Fruit fly (Drosophila melanogaster) whole organism, adult: ENCODE results near the gene CG18662.

Experiments
- CG11617 ChIP-seq: fragments of 200-800 bp; sonication (Bioruptor generic); optimal IDR thresholded peaks from 2 replicates; lab custom pipeline; 2017; ENCODE audit warnings: mild to moderate bottlenecking, missing biosample characterization, missing genetic modification reagents, missing genetic modification characterization
- CG12768 ChIP-seq: fragments of 200-800 bp; sonication (Bioruptor generic); optimal IDR thresholded peaks from 2 replicates; lab custom pipeline; 2017; ENCODE audit warnings: missing biosample characterization, missing genetic modification characterization, mild to moderate bottlenecking, moderate library complexity, missing genetic modification reagents
- CG14711 ChIP-seq: fragments of 200-800 bp; sonication (Bioruptor generic); optimal IDR thresholded peaks from 2 replicates; lab custom pipeline; 2018; ENCODE audit warnings: missing biosample characterization, mild to moderate bottlenecking, missing genetic modification characterization, moderate library complexity
- CG1620 ChIP-seq: fragments of 200-800 bp; sonication (Bioruptor generic); optimal IDR thresholded peaks from 2 replicates; lab custom pipeline; 2016; ENCODE audit warnings: missing biosample characterization, missing genetic modification characterization
- CG33017 ChIP-seq: fragments of 200-800 bp; sonication (Bioruptor generic); optimal IDR thresholded peaks from 2 replicates; lab custom pipeline; 2018; ENCODE audit warnings: missing biosample characterization, mild to moderate bottlenecking, missing genetic modification characterization, moderate library complexity
- CG5204 ChIP-seq: fragments of 200-800 bp; sonication (Bioruptor generic); optimal IDR thresholded peaks from 2 replicates; lab custom pipeline; 2016; ENCODE audit warnings: missing biosample characterization, missing genetic modification characterization
- CG7045 ChIP-seq: fragments of 200-800 bp; sonication (Bioruptor generic); optimal IDR thresholded peaks from 2 replicates; lab custom pipeline; 2017; ENCODE audit warnings: missing biosample characterization, mild to moderate bottlenecking, missing genetic modification characterization
- CG7101 ChIP-seq: fragments of 200-800 bp; sonication (Bioruptor generic); optimal IDR thresholded peaks from 2 replicates; lab custom pipeline; 2018; ENCODE audit warnings: missing biosample characterization, mild to moderate bottlenecking, missing genetic modification characterization, moderate library complexity
- Clk ChIP-seq: fragments of 200-800 bp; sonication (Bioruptor generic); optimal IDR thresholded peaks from 2 replicates; lab custom pipeline; 2017; ENCODE audit warnings: missing biosample characterization, missing genetic modification characterization
- Crg-1 ChIP-seq: fragments of 200-800 bp; sonication (Bioruptor generic); optimal IDR thresholded peaks from 2 replicates; lab custom pipeline; 2016; ENCODE audit warnings: missing biosample characterization, missing genetic modification characterization
- Hr96 ChIP-seq: fragments of 200-800 bp; sonication (Bioruptor generic); optimal IDR thresholded peaks from 2 replicates; lab custom pipeline; 2016; ENCODE audit warnings: missing biosample characterization, missing genetic modification characterization
- Mnt ChIP-seq: fragments of 200-800 bp; sonication (Bioruptor generic); optimal IDR thresholded peaks from 2 replicates; lab custom pipeline; 2016; ENCODE audit warnings: missing biosample characterization, mild to moderate bottlenecking, missing genetic modification characterization
- bab1 ChIP-seq: fragments of 200-800 bp; sonication (Bioruptor generic); optimal IDR thresholded peaks from 3 replicates; lab custom pipeline; 2019; ENCODE audit warnings: missing biosample characterization, mild to moderate bottlenecking, missing genetic modification characterization, moderate library complexity
- cic ChIP-seq: fragments of 200-800 bp; sonication (Bioruptor generic); optimal IDR thresholded peaks from 2 replicates; lab custom pipeline; 2017; ENCODE audit warnings: missing biosample characterization, mild to moderate bottlenecking, missing genetic modification characterization, moderate library complexity
- cnc ChIP-seq, 2 experiments: fragments of >200 bp; optimal IDR thresholded peaks; 2 replicates each; lab custom pipeline; 2017
- kay ChIP-seq: fragments of 200-800 bp; sonication (Bioruptor generic); peaks from one replicate; lab custom pipeline; 2016; ENCODE audit warnings: missing biosample characterization, missing genetic modification characterization, borderline replicate concordance
- ovo ChIP-seq: fragments of 200-800 bp; sonication (Bioruptor generic); optimal IDR thresholded peaks from 2 replicates; lab custom pipeline; 2016; ENCODE audit warnings: missing biosample characterization, missing genetic modification characterization
- pad ChIP-seq: fragments of 200-800 bp; sonication (Bioruptor generic); optimal IDR thresholded peaks from 3 replicates; lab custom pipeline; 2017; ENCODE audit warnings: missing biosample characterization, missing genetic modification characterization, mild to moderate bottlenecking, moderate library complexity, missing genetic modification reagents
- tj ChIP-seq: fragments of 200-800 bp; sonication (Bioruptor generic); optimal IDR thresholded peaks from 3 replicates; lab custom pipeline; 2017; ENCODE audit warnings: missing biosample characterization, mild to moderate bottlenecking, missing genetic modification characterization, moderate library complexity
- toe ChIP-seq: fragments of 200-800 bp; sonication (Bioruptor generic); optimal IDR thresholded peaks from 2 replicates; lab custom pipeline; 2016; ENCODE audit warnings: missing biosample characterization, missing genetic modification characterization

The CG18662 gene

DNA sequence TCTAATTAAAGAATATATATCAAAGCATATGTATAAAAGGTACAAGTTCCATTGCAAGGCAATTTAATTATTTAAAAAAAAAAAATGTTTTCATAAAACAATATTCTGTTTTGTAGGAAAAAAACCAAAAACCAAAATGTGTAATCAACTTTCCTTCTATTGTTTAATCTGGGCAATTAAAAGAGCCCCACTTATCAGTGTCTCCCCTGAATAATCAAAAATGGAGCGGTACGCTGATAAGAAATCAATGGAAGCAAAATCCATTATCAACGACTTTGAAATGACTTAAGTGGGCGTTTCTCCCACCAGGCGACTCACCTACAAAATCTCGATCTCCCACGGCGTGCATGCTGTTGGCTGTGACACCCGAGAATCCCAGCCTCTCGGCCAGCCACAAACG lies 39.8 kb upstream of the CG18662 start:
- no peak for TF ChIP-seq CG14711 (tag; lab: Kevin White, UChicago)
- TF ChIP-seq CG7101 = no peak
- TF ChIP-seq Hr96 = no peak
- TF ChIP-seq bab1 (GFP tag; lab: Kevin White, UChicago) = no peak
- no peak for TF ChIP-seq tj (GFP tag; lab: Kevin White, UChicago)
- TF ChIP-seq CG1620 (GFP tag; lab: Kevin White, UChicago) = no peak
- TF ChIP-seq pad (GFP tag; lab: Kevin White, UChicago) = no peak
- no peak for TF ChIP-seq cnc (optimal IDR thresholded peaks at IDR 0.05; lab: Kevin White, UChicago)
- TF ChIP-seq cic = no peak
- TF ChIP-seq Crg-1 = no peak
- no peak for TF ChIP-seq CG12768 (GFP tag; lab: Kevin White, UChicago)
- TF ChIP-seq CG7045 = no peak
- TF ChIP-seq CG33017 (tag; lab: Kevin White, UChicago) = no peak
- TF ChIP-seq CG5204 (GFP tag; lab: Kevin White, UChicago) = no peak
- TF ChIP-seq ovo = no peak
- TF ChIP-seq Clk (GFP tag; lab: Kevin White, UChicago) = no peak
- no peak for TF ChIP-seq CG11617 (GFP tag; lab: Kevin White, UChicago)
- TF ChIP-seq kay (GFP tag; lab: Kevin White, UChicago) = no peak
- no peak for TF ChIP-seq toe (GFP tag; lab: Kevin White, UChicago)
- TF ChIP-seq Mnt (GFP tag; lab: Kevin White, UChicago) = no peak

DNA sequence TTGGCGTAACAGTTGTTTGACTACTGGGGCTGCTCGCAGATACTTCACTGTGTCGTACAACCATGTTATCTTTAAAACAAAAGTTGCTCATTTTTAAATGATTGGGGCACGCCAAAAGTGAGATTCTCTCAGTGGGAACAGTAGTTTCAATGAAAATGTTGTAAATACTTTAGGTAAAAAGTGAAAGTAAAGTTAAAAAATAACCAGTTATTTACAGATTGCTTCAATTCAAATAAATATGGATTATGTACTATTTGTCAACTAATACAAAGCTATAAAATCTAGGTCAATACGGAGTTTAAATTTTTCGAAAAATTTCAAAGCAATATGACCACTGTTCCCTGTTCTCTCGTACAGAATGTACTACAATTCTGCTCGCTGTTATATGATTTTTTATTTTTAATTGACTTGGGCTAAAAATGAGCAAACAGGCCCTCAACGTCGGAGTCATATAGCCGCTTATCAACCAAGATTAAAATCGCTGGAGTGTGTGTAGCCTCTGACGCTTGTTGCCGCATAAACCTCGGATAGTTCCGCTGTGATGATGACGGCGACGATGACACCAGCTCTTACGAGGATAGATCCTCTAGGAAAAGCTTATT lies 38.6 kb upstream of the CG18662 start, which contains the start of gene Argl:
TSS of gene Argl (minus strand) at position 370 of the 602 bp plus-strand sequence.
- TF ChIP-seq pad (GFP tag; lab: Kevin White, UChicago) = no peak
- TF ChIP-seq CG1620 (GFP tag; lab: Kevin White, UChicago) = no peak
- peak; percentile 3 for TF ChIP-seq CG7101
- peak; percentile 31 for TF ChIP-seq CG7045
- TF ChIP-seq Clk (GFP tag; lab: Kevin White, UChicago) = no peak
- peak; percentile 27 for TF ChIP-seq CG11617 (GFP tag; lab: Kevin White, UChicago)
- TF ChIP-seq Mnt (GFP tag; lab: Kevin White, UChicago) = peak; percentile 29
- TF ChIP-seq cic = peak; percentile 93
- TF ChIP-seq CG14711 (tag; lab: Kevin White, UChicago) = peak; percentile 31
- peak; percentile 96 for TF ChIP-seq kay (GFP tag; lab: Kevin White, UChicago)
- TF ChIP-seq CG33017 (tag; lab: Kevin White, UChicago) = peak; percentile 66
- TF ChIP-seq CG5204 (GFP tag; lab: Kevin White, UChicago) = peak; percentile 31
- no peak for TF ChIP-seq cnc (optimal IDR thresholded peaks at IDR 0.05; lab: Kevin White, UChicago)
- TF ChIP-seq ovo = no peak
- peak; percentile 46 for TF ChIP-seq CG12768 (GFP tag; lab: Kevin White, UChicago)
- TF ChIP-seq bab1 (GFP tag; lab: Kevin White, UChicago) = no peak
- peak; percentile 8 for TF ChIP-seq toe (GFP tag; lab: Kevin White, UChicago)
- peak; percentile 35 for TF ChIP-seq Hr96
- TF ChIP-seq Crg-1 = no peak
- TF ChIP-seq tj (GFP tag; lab: Kevin White, UChicago) = peak; percentile 14

DNA sequence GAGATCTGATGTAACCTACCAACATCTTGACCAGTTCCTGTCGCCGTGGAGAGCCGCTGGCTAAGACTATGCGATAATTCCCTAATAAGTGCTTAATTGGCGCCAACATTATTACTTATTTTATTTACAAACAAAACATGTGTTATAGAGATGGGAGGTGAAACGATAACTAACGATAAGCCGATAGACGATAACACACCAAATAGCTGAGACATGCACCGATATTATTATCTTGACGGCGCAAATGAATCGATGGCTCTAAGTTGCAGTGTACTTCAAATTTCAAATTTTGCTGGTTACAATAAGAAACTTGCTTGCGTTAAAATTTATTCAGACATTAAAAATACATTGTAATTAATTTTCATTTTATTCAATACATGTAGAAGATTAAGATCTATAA lies 37.3 kb upstream of the CG18662 start, which contains the start of gene CG9515:
TSS of gene CG9515 (minus strand) at position 148 of the 400 bp plus-strand sequence.
- TF ChIP-seq CG1620 (GFP tag; lab: Kevin White, UChicago) (no peak), CG5204 (GFP tag; lab: Kevin White, UChicago) (no peak), ovo (no peak), CG12768 (GFP tag; lab: Kevin White, UChicago) (no peak), Mnt (GFP tag; lab: Kevin White, UChicago) (peak; percentile 80), tj (GFP tag; lab: Kevin White, UChicago) (no peak), bab1 (GFP tag; lab: Kevin White, UChicago) (peak; percentile 73), pad (GFP tag; lab: Kevin White, UChicago) (no peak), CG33017 (tag; lab: Kevin White, UChicago) (peak; percentile 9), CG7045 (no peak), toe (GFP tag; lab: Kevin White, UChicago) (peak; percentile 11), Clk (GFP tag; lab: Kevin White, UChicago) (no peak), Hr96 (no peak), cic (peak; percentile 69), CG7101 (no peak), CG11617 (GFP tag; lab: Kevin White, UChicago) (no peak), cnc (optimal IDR thresholded peaks at IDR 0.05; lab: Kevin White, UChicago) (no peak), CG14711 (tag; lab: Kevin White, UChicago) (no peak), kay (GFP tag; lab: Kevin White, UChicago) (peak; percentile 64), Crg-1 (no peak)

DNA sequence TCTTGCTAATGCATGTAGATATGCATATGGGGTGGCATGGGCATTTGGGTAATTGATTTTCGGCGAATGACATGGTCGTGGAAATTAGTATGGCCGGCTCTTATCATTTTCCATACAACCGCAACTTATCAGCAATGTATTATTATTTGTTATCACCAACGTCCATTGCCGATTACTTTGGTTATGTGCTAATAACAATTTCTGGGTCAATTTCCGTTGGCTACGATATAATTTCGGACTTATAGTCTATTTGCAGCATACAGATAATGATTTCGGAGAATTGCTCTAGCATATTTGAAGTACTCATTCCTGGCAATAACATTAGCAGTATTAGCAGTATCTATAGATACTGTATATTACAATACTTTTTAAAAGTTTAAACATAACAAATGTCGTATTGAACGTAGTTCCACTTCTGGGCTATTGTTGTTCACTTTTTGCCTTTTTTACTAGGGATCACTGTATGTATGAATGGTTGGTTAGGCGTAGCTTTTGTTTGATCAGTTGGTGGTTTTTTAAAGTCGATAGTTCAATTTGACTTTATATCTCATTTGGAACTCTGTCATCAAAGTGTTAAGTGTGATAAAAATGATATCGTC lies 33.6 kb upstream of the CG18662 start, which contains the start of gene CG46397:
TSS of gene CG46397 (plus strand) at position 549 of the 599 bp plus-strand sequence.
- TF ChIP-seq toe (GFP tag; lab: Kevin White, UChicago) = no peak

DNA sequence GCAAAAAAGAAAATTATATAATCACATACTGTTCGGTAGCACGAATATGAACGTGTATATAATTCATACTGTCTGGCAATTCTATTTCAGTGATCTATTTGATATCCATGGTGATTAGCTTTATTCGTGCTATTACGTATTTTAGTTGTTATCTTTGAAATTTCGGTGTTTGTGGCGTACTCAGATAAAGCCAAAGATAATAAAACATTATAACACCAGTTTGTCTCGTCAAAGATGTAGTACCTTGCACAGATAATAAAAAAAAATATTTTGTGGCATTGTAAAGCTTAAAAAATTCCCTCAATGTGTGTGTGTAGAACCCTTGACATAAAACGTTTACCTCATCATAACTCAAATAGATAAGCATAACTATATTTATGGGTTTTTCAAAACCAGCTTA lies 32.5 kb upstream of the CG18662 start:
- TF ChIP-seq kay (GFP tag; lab: Kevin White, UChicago) (peak; percentile 8), CG1620 (GFP tag; lab: Kevin White, UChicago) (no peak)

- no peak for TF ChIP-seq Clk (GFP tag; lab: Kevin White, UChicago)
- TF ChIP-seq tj (GFP tag; lab: Kevin White, UChicago) = no peak
- TF ChIP-seq ovo = no peak
- TF ChIP-seq toe (GFP tag; lab: Kevin White, UChicago) = no peak
- TF ChIP-seq Mnt (GFP tag; lab: Kevin White, UChicago) = no peak
- no peak for TF ChIP-seq kay (GFP tag; lab: Kevin White, UChicago)
- no peak for TF ChIP-seq Hr96
- TF ChIP-seq CG14711 (tag; lab: Kevin White, UChicago) = no peak
- no peak for TF ChIP-seq Crg-1
- TF ChIP-seq bab1 (GFP tag; lab: Kevin White, UChicago) = no peak
- TF ChIP-seq CG1620 (GFP tag; lab: Kevin White, UChicago) = no peak
- no peak for TF ChIP-seq cnc (optimal IDR thresholded peaks at IDR 0.05; lab: Kevin White, UChicago)
- TF ChIP-seq CG7101 = no peak
- TF ChIP-seq cic = no peak
- TF ChIP-seq CG5204 (GFP tag; lab: Kevin White, UChicago) = no peak
- TF ChIP-seq pad (GFP tag; lab: Kevin White, UChicago) = no peak
- no peak for TF ChIP-seq CG12768 (GFP tag; lab: Kevin White, UChicago)
- no peak for TF ChIP-seq CG7045
- no peak for TF ChIP-seq CG11617 (GFP tag; lab: Kevin White, UChicago)
Measured at dm6 chr2L:8948650-8949049, 31.8 kb upstream of the CG18662 start.
